Fruit fly (Drosophila melanogaster) whole organism, pupa: ENCODE results near the gene CG31013.

Experiments
- CG10348 ChIP-seq: fragments of 200-800 bp; sonication (Bioruptor generic); IDR thresholded peaks from 2 replicates; pipeline ENCODE4 v1.3.6; 2022; ENCODE audit warnings: missing biosample characterization, missing genetic modification characterization
- CG12605 ChIP-seq: fragments of 200-800 bp; sonication (Bioruptor generic); IDR thresholded peaks from 2 replicates; pipeline ENCODE4 v1.3.6; 2022; ENCODE audit warnings: missing biosample characterization, missing genetic modification characterization
- CG13204 ChIP-seq: fragments of 200-800 bp; sonication (Bioruptor generic); optimal IDR thresholded peaks from 2 replicates; lab custom pipeline; 2018; ENCODE audit warnings: missing biosample characterization, mild to moderate bottlenecking, missing genetic modification characterization, moderate library complexity
- CG14655 ChIP-seq: fragments of 200-800 bp; sonication (Bioruptor generic); optimal IDR thresholded peaks from 3 replicates; lab custom pipeline; 2017; ENCODE audit warnings: mild to moderate bottlenecking, missing biosample characterization, missing genetic modification reagents, missing genetic modification characterization
- CG15710 ChIP-seq: fragments of 200-800 bp; sonication (Bioruptor generic); optimal IDR thresholded peaks from 2 replicates; lab custom pipeline; 2018; ENCODE audit warnings: missing biosample characterization, mild to moderate bottlenecking, missing genetic modification characterization, moderate library complexity
- CG17806 ChIP-seq: fragments of 200-800 bp; sonication (Bioruptor generic); optimal IDR thresholded peaks from 2 replicates; lab custom pipeline; 2018; ENCODE audit warnings: missing biosample characterization, mild to moderate bottlenecking, missing genetic modification characterization, moderate library complexity
- CG32121 ChIP-seq: fragments of 200-800 bp; sonication (Bioruptor generic); IDR thresholded peaks from 2 replicates; pipeline ENCODE4 v1.3.6; 2022; ENCODE audit warnings: missing biosample characterization, missing genetic modification characterization
- CG34367 ChIP-seq: fragments of 200-800 bp; sonication (Bioruptor generic); optimal IDR thresholded peaks from 2 replicates; lab custom pipeline; 2018; ENCODE audit warnings: missing biosample characterization, mild to moderate bottlenecking, missing genetic modification characterization
- CG4496 ChIP-seq: fragments of 200-800 bp; sonication (Bioruptor generic); IDR thresholded peaks from 3 replicates; pipeline ENCODE4 v1.3.6; 2022; ENCODE audit warnings: missing biosample characterization, missing genetic modification characterization
- CG8159 ChIP-seq: fragments of 200-800 bp; sonication (Bioruptor generic); optimal IDR thresholded peaks from 3 replicates; lab custom pipeline; 2018; ENCODE audit warnings: missing biosample characterization, mild to moderate bottlenecking, missing genetic modification characterization, moderate library complexity
- CG8301 ChIP-seq: fragments of 200-800 bp; sonication (Bioruptor generic); optimal IDR thresholded peaks from 2 replicates; lab custom pipeline; 2018; ENCODE audit warnings: missing biosample characterization, mild to moderate bottlenecking, missing genetic modification characterization
- CG9948 ChIP-seq: fragments of 200-800 bp; sonication (Bioruptor generic); optimal IDR thresholded peaks from 2 replicates; lab custom pipeline; 2018; ENCODE audit warnings: missing biosample characterization, mild to moderate bottlenecking, missing genetic modification characterization, moderate library complexity
- D1 ChIP-seq: fragments of 200-800 bp; sonication (Bioruptor generic); optimal IDR thresholded peaks from 2 replicates; lab custom pipeline; 2018; ENCODE audit warnings: missing biosample characterization, mild to moderate bottlenecking, missing genetic modification characterization, moderate library complexity
- EcR ChIP-seq: fragments of 200-800 bp; sonication (Bioruptor generic); optimal IDR thresholded peaks from 3 replicates; lab custom pipeline; 2019; ENCODE audit warnings: missing biosample characterization, missing genetic modification characterization, mild to moderate bottlenecking, moderate library complexity, missing genetic modification reagents
- Ets98B ChIP-seq: fragments of 200-800 bp; sonication (Bioruptor generic); IDR thresholded peaks from 2 replicates; pipeline ENCODE4 v1.3.6; 2022; ENCODE audit warnings: missing biosample characterization, missing genetic modification characterization
- Pif1A ChIP-seq: fragments of 200-800 bp; sonication (Bioruptor generic); optimal IDR thresholded peaks from 3 replicates; lab custom pipeline; 2016; ENCODE audit warnings: missing biosample characterization, missing genetic modification characterization
- Pif1B ChIP-seq: fragments of 200-800 bp; sonication (Bioruptor generic); optimal IDR thresholded peaks from 3 replicates; lab custom pipeline; 2016; ENCODE audit warnings: missing biosample characterization, missing genetic modification characterization
- Snoo ChIP-seq: fragments of 200-800 bp; sonication (Bioruptor generic); optimal IDR thresholded peaks from 3 replicates; lab custom pipeline; 2017; ENCODE audit warnings: missing biosample characterization, mild to moderate bottlenecking, missing genetic modification characterization, inconsistent platforms
- fd96Ca ChIP-seq: fragments of 200-800 bp; sonication (Bioruptor generic); IDR thresholded peaks from 3 replicates; pipeline ENCODE4 v1.3.6; 2022; ENCODE audit warnings: missing biosample characterization, missing genetic modification characterization
- gl ChIP-seq: fragments of 200-800 bp; sonication (Bioruptor generic); optimal IDR thresholded peaks from 2 replicates; lab custom pipeline; 2018; ENCODE audit warnings: missing biosample characterization, mild to moderate bottlenecking, missing genetic modification characterization
- rn ChIP-seq: fragments of 200-800 bp; sonication (Bioruptor generic); IDR thresholded peaks from 2 replicates; pipeline ENCODE4 v1.3.6; 2022; ENCODE audit warnings: missing biosample characterization, missing genetic modification characterization

The CG31013 gene

DNA sequence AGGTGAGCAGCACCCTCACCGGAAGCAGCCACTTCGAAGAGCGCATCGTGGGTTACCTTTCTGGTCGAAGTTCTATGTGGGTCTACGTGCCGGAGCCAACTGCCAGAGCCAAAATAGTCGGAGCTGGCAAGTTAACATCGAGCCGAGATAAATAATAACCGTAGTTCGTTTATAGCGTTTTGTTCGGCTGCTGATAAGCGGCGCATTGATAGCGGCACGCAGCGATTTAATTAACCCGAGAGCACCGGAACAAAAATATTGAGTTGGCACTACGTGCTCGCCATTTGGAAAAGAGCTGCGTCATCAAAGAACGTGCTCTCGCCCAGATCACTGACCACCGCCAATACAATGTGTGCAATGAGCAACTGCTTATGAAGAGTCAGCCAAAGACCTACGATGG is 2.8 kb upstream of the CG31013 start, which contains the start of gene PH4alphaPV:
Gene PH4alphaPV, minus strand, starts transcription at position 101 of the 400 bp plus-strand sequence.
- TF ChIP-seq Pif1B (GFP tag; lab: Kevin White, UChicago) (no peak), Snoo (tag; lab: Kevin White, UChicago) (no peak), Ets98B (GFP tag; lab: Robert Waterston, UW) (no peak), fd96Ca (GFP tag; lab: Robert Waterston, UW) (no peak), CG9948 (tag; lab: Kevin White, UChicago) (no peak), CG10348 (GFP tag; lab: Robert Waterston, UW) (no peak), CG15710 (tag; lab: Kevin White, UChicago) (no peak), CG14655 (GFP tag; lab: Kevin White, UChicago) (no peak), Pif1A (GFP tag; lab: Kevin White, UChicago) (no peak), CG34367 (no peak), CG8159 (tag; lab: Kevin White, UChicago) (no peak), gl (no peak), CG32121 (GFP tag; lab: Robert Waterston, UW) (no peak), CG17806 (tag; lab: Kevin White, UChicago) (no peak), CG4496 (GFP tag; lab: Robert Waterston, UW) (no peak), CG12605 (GFP tag; lab: Robert Waterston, UW) (no peak), CG13204 (no peak), rn (GFP tag; lab: Robert Waterston, UW) (no peak)

DNA sequence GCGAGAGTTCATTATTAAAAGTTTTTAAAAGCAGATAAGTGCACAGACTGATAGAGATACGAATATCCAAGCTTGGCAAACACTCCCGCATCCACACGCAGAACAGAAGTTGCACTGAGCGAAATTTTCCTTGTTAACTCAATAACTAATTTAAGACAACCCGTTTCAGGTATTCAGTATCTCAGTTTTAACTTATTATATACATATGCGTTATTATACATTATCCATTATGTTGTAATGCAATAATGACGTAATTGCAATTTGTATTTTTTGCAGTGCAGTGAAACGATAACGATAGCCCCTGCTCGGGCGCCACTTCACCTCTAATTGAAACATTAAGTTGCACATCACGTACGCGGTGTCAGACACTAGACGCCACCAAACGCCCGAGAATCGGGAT is 2.4 kb downstream of the CG31013 start:
- TF ChIP-seq D1 (tag; lab: Kevin White, UChicago), result no peak
- no peak for TF ChIP-seq EcR (GFP tag; lab: Kevin White, UChicago)
- TF ChIP-seq CG8159 (tag; lab: Kevin White, UChicago), result peak; percentile 13
- TF ChIP-seq CG14655 (GFP tag; lab: Kevin White, UChicago), result peak; percentile 20

DNA sequence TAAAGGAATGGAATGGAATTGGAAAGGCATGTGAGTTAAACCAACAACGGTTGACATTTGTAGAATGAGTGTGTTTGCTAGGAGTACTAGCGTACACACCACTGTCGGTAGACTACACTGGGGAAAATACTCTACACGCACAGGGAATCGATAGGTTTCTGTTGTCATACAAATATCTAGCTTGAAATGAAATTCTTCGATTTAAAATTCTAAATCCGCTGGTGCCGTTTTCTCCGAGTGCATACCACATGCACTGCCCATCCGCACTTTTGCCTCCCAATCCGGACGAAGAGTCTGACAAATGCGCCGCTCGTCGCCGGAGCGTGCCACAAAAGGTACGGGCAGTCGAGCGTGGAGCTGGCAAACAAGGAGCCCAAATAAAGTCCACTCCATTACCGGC is 16.8 kb downstream of the CG31013 start, which contains the start of gene CG2267:
Gene CG2267, minus strand, starts transcription at position 101 of the 400 bp plus-strand sequence.
- no peak for TF ChIP-seq Ets98B (GFP tag; lab: Robert Waterston, UW)
- no peak for TF ChIP-seq CG10348 (GFP tag; lab: Robert Waterston, UW)
- TF ChIP-seq Pif1A (GFP tag; lab: Kevin White, UChicago), result no peak
- TF ChIP-seq D1 (tag; lab: Kevin White, UChicago), result no peak
- no peak for TF ChIP-seq gl
- TF ChIP-seq CG32121 (GFP tag; lab: Robert Waterston, UW), result no peak
- TF ChIP-seq CG34367, result no peak
- TF ChIP-seq Pif1B (GFP tag; lab: Kevin White, UChicago), result no peak
- TF ChIP-seq CG9948 (tag; lab: Kevin White, UChicago), result no peak
- no peak for TF ChIP-seq CG13204
- TF ChIP-seq CG12605 (GFP tag; lab: Robert Waterston, UW), result no peak
- no peak for TF ChIP-seq rn (GFP tag; lab: Robert Waterston, UW)
- TF ChIP-seq, all 21 proteins: peak for 0

DNA sequence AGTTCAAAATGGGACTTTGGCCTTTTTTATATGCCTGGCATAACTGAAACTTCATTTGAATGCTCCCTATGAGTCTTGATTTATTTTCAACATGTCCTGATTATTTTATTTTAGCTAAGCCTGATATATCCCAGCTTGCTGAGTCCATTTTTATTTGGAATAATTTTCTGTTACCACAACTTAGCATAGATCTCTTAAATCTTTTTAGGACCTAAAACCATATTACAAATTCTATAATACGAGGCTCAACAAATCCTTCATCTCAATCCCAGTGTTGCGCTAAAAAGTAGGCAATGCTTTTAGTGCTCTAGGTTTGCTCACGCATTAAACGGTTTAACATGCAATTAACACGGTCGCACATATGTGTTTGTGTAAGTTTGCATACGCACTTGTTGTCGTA is 23.9 kb downstream of the CG31013 start, which contains the start of gene CG44954:
Gene CG44954, minus strand, starts transcription at position 101 of the 400 bp plus-strand sequence.
- TF ChIP-seq CG12605 (GFP tag; lab: Robert Waterston, UW), result no peak
- TF ChIP-seq Pif1B (GFP tag; lab: Kevin White, UChicago), result no peak
- TF ChIP-seq CG8301, result no peak
- TF ChIP-seq CG10348 (GFP tag; lab: Robert Waterston, UW), result no peak
- no peak for TF ChIP-seq Ets98B (GFP tag; lab: Robert Waterston, UW)
- no peak for TF ChIP-seq CG32121 (GFP tag; lab: Robert Waterston, UW)
- TF ChIP-seq CG8159 (tag; lab: Kevin White, UChicago), result no peak
- no peak for TF ChIP-seq fd96Ca (GFP tag; lab: Robert Waterston, UW)
- TF ChIP-seq EcR (GFP tag; lab: Kevin White, UChicago), result no peak

DNA sequence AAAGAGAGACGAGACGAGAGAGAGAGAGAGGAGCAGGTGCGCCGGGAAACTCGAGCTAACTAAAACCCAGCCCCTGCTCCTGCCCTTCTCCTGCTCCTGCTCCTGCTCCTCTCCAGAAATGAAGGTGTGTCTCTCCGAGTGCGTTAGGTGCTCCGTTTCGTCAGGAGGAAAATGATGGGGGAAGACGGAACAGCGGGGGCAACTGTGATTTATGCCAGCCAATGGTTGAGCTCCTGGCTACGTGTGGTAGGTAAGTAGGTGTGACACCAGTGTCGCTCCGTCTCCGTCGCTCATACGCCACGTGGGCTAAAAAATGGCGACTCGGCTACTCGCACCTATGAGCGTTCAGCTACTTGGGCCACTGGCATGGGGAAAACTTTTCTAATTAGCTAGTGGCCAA is 28.2 kb downstream of the CG31013 start:
- TF ChIP-seq gl (no peak), CG8301 (no peak), CG13204 (no peak), CG17806 (tag; lab: Kevin White, UChicago) (no peak), rn (GFP tag; lab: Robert Waterston, UW) (no peak), CG12605 (GFP tag; lab: Robert Waterston, UW) (no peak), Ets98B (GFP tag; lab: Robert Waterston, UW) (no peak)
- TF ChIP-seq, all 21 proteins: peak for 0

DNA sequence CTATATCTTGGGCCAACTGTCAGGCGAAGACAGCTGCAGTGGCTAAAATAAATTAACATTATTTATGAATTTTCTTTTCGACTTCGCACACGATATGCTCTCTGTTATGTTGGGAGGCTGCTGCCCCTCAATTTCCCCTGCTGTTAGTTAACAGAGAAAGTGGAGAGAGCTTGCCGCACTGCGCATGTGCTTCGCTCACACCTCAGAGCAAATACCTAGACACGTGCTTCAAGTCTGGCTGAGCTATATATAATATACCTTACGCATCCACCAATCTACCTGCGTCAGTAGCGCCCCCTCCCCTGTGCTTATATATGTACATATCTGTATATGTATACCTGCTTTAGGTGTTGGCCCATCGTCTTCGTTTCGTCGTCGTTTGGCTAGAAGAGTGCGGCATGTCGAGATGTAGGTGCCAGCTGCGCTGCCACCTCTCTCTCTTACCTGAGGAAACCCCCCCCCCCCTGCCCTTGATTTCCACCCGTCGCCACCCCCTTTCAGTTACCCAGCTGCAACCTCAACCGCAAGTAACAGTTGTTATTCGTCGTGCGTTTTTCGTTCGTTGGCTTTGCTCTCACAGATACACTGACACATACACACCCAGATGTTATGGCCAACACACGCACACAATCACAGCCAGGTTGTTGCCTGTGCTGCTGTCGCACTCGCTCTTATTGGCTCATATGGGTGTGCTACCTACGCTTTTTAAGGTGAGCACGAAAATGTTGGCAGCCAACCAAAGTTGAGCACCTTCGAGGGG is 29.4 kb downstream of the CG31013 start:
- no peak for TF ChIP-seq Pif1B (GFP tag; lab: Kevin White, UChicago)
- TF ChIP-seq Snoo (tag; lab: Kevin White, UChicago), result no peak
- TF ChIP-seq CG12605 (GFP tag; lab: Robert Waterston, UW), result no peak
- no peak for TF ChIP-seq CG8301
- TF ChIP-seq CG14655 (GFP tag; lab: Kevin White, UChicago), result no peak
- TF ChIP-seq, all 21 proteins: peak for 0
